Worm (Caenorhabditis elegans) whole organism, mixed stage, embryonic: ENCODE measurements around the gene math-37.
"Not testable (repeated sequence)": the region's sequence is repeated elsewhere in the genome, so short reads cannot be mapped to it uniquely, and the experiment has no call there.

Experiments used
- M03D4.4 ChIP-seq: sonication (generic microtip); optimal IDR thresholded peaks from 2 replicates; lab custom pipeline; 2017; ENCODE audit warnings: mild to moderate bottlenecking, missing genetic modification characterization, missing compliant biosample characterization
- bed-3 ChIP-seq: fragments of 200-800 bp; sonication (Bioruptor generic); optimal IDR thresholded peaks from 3 replicates; lab custom pipeline; 2018; ENCODE audit warnings: mild to moderate bottlenecking, missing genetic modification characterization, moderate library complexity, missing compliant biosample characterization
- blmp-1 ChIP-seq: fragments of 150-350 bp; optimal IDR thresholded peaks from 2 replicates; lab custom pipeline; 2014; ENCODE audit warnings: missing biosample characterization, missing genetic modification characterization
- ceh-39 ChIP-seq: fragments of 150-350 bp; optimal IDR thresholded peaks from 2 replicates; lab custom pipeline; 2014; ENCODE audit warnings: missing biosample characterization, missing genetic modification characterization
- ces-1 ChIP-seq: fragments of 150-350 bp; optimal IDR thresholded peaks from 2 replicates; lab custom pipeline; 2014; ENCODE audit warnings: missing biosample characterization, missing genetic modification reagents, missing genetic modification characterization
- cnd-1 ChIP-seq: fragments of 200-800 bp; sonication (Bioruptor generic); optimal IDR thresholded peaks from 2 replicates; lab custom pipeline; 2018; ENCODE audit warnings: mild to moderate bottlenecking, missing genetic modification characterization, missing compliant biosample characterization
- elt-1 ChIP-seq: sonication (generic microtip); optimal IDR thresholded peaks from 2 replicates; lab custom pipeline; 2017; ENCODE audit warnings: missing genetic modification characterization, mild to moderate bottlenecking, missing compliant biosample characterization, antibody characterized with exemption, moderate library complexity, borderline replicate concordance; ENCODE audit not compliant: insufficient read depth
- flh-1 ChIP-seq: fragments of 200-800 bp; sonication (Bioruptor generic); optimal IDR thresholded peaks from 2 replicates; lab custom pipeline; 2018; ENCODE audit warnings: mild to moderate bottlenecking, missing genetic modification characterization, moderate library complexity, missing compliant biosample characterization
- ham-2 ChIP-seq: fragments of 200-800 bp; sonication (Bioruptor generic); optimal IDR thresholded peaks from 2 replicates; lab custom pipeline; 2018; ENCODE audit warnings: mild to moderate bottlenecking, missing genetic modification characterization, missing compliant biosample characterization
- hlh-1 ChIP-seq: fragments of 150-350 bp; optimal IDR thresholded peaks from 2 replicates; lab custom pipeline; 2014; ENCODE audit warnings: missing biosample characterization, missing genetic modification reagents, missing genetic modification characterization
- lin-32 ChIP-seq: fragments of 200-800 bp; sonication (Bioruptor generic); optimal IDR thresholded peaks from 2 replicates; lab custom pipeline; 2018; ENCODE audit warnings: mild to moderate bottlenecking, missing genetic modification characterization, missing compliant biosample characterization
- lsy-2 ChIP-seq: fragments of 150-350 bp; optimal IDR thresholded peaks from 2 replicates; lab custom pipeline; 2014; ENCODE audit warnings: missing biosample characterization, missing genetic modification characterization
- mab-5 ChIP-seq: fragments of 150-350 bp; optimal IDR thresholded peaks from 2 replicates; lab custom pipeline; 2014; ENCODE audit warnings: missing biosample characterization, missing genetic modification characterization
- mep-1 ChIP-seq: fragments of 150-350 bp; optimal IDR thresholded peaks from 2 replicates; lab custom pipeline; 2017; ENCODE audit warnings: missing biosample characterization, missing genetic modification reagents, missing genetic modification characterization, inconsistent platforms
- mls-2 ChIP-seq: sonication (generic microtip); optimal IDR thresholded peaks from 2 replicates; lab custom pipeline; 2016; ENCODE audit warnings: mild to moderate bottlenecking, missing genetic modification characterization, moderate library complexity, missing compliant biosample characterization
- nhr-237 ChIP-seq: fragments of 150-350 bp; optimal IDR thresholded peaks from 2 replicates; lab custom pipeline; 2014; ENCODE audit warnings: missing biosample characterization, missing genetic modification characterization
- nhr-28 ChIP-seq: fragments of 150-350 bp; optimal IDR thresholded peaks from 2 replicates; lab custom pipeline; 2014; ENCODE audit warnings: missing biosample characterization, missing genetic modification characterization
- nhr-76 ChIP-seq: sonication (generic microtip); optimal IDR thresholded peaks from 2 replicates; lab custom pipeline; 2017; ENCODE audit warnings: missing biosample characterization, missing genetic modification characterization
- pha-4 ChIP-seq: fragments of 150-350 bp; optimal IDR thresholded peaks from 2 replicates; lab custom pipeline; 2018; ENCODE audit warnings: missing biosample characterization, missing genetic modification reagents, missing genetic modification characterization
- sem-2 ChIP-seq: fragments of 200-800 bp; sonication (Bioruptor generic); optimal IDR thresholded peaks from 2 replicates; lab custom pipeline; 2018; ENCODE audit warnings: mild to moderate bottlenecking, missing genetic modification characterization, missing compliant biosample characterization
- snpc-4 ChIP-seq: fragments of 150-350 bp; optimal IDR thresholded peaks from 2 replicates; lab custom pipeline; 2014; ENCODE audit warnings: missing biosample characterization, missing genetic modification characterization
- sptf-1 ChIP-seq: sonication (generic microtip); optimal IDR thresholded peaks from 2 replicates; lab custom pipeline; 2017; ENCODE audit warnings: mild to moderate bottlenecking, missing genetic modification characterization, moderate library complexity, missing compliant biosample characterization
- tbx-8 ChIP-seq: fragments of 200-800 bp; sonication (Bioruptor generic); optimal IDR thresholded peaks from 2 replicates; lab custom pipeline; 2018; ENCODE audit warnings: mild to moderate bottlenecking, missing genetic modification characterization, moderate library complexity, missing compliant biosample characterization
- unc-120 ChIP-seq: sonication (generic microtip); optimal IDR thresholded peaks from 2 replicates; lab custom pipeline; 2017; ENCODE audit warnings: missing genetic modification characterization, missing compliant biosample characterization; ENCODE audit not compliant: poor library complexity, severe bottlenecking
- unc-62 ChIP-seq: fragments of 150-350 bp; optimal IDR thresholded peaks from 2 replicates; lab custom pipeline; 2014; ENCODE audit warnings: missing biosample characterization, missing genetic modification reagents, missing genetic modification characterization
- zip-8 ChIP-seq: fragments of 150-350 bp; optimal IDR thresholded peaks from 2 replicates; lab custom pipeline; 2014; ENCODE audit warnings: missing biosample characterization, missing genetic modification characterization
- ztf-11 ChIP-seq: fragments of 150-350 bp; optimal IDR thresholded peaks from 2 replicates; lab custom pipeline; 2014; ENCODE audit warnings: missing biosample characterization, missing genetic modification characterization

Gene math-37

DNA sequence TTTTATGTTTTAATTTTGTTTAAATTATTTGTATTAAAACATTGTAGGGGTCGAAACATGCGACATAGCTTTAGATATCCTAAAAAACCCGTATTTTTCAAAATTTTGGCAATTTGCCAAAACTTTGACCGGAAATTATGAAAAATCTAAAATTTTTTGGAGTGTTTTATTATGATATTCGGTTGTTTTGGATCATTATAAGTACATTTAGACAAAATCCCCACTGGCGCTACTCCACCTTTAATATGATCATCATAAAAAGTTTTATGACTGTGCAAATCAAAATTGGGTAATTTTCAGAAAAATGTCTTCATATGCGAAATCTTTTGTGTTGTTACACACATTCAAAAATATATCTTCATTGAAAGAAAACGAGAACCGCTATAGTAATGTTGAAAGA, 31.7 kb upstream of the math-37 start, which contains the start of gene math-18:
math-18 (plus strand) TSS at position 301 of the 400 bp plus-strand sequence.
- TF ChIP-seq unc-62 (GFP tag; lab: Kevin White, UChicago); unc-120 (tag; lab: Kevin White, UChicago); snpc-4 (tag; lab: Kevin White, UChicago): not testable (repeated sequence)
- TF ChIP-seq, all 35 proteins: peak for 0; not testable (repeated sequence) for 35

DNA sequence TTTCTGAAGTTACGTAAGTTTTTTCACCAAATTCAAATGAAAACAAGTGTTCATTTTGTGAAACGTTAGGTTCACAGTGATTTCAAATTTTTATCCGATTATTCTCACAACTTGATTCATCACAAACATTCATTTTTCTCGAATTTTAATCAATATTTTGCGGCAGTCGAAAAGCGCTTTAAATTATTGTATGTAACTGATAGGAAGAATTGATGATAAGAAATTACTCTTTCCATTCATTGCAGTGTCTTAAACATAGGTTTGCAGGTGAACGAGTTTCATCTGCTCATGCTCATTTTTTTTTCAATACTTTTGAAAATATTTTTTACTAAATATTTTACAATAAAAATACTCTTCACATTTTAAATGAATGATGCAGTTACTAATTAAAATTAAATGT, 30.5 kb upstream of the math-37 start:
- no peak for TF ChIP-seq pha-4

DNA sequence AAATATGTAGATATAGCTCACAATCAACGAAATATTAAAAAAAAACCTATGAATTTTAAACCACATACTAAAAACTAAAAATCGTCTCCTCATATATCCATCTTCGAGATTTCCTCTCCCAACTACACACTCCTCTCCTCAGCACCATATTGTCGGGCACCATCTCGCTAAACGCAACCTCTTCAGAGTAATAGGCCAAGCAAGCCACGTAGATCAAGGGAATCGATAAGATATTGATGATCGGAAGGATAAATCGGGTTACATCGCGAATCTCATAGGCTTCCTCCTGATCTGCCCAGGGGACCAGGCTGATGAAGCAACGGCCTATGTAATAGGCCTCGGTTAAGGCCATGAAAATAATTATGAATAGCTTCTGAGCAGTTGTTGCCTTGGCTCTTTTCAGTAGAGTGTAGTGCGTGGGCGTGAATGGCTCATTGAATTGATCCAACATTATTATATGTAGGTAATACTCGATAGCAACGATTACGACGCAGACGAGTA, 28.5 kb upstream of the math-37 start, which contains the start of the genes C40A11.7 and C40A11.8:
C40A11.7 (minus strand) TSS at position 101 of the 501 bp plus-strand sequence.
C40A11.8 (minus strand) TSS at position 451 of the 501 bp plus-strand sequence.
- TF ChIP-seq elt-1 (tag; lab: Kevin White, UChicago) (peak; percentile 74), snpc-4 (tag; lab: Kevin White, UChicago) (no peak)

DNA sequence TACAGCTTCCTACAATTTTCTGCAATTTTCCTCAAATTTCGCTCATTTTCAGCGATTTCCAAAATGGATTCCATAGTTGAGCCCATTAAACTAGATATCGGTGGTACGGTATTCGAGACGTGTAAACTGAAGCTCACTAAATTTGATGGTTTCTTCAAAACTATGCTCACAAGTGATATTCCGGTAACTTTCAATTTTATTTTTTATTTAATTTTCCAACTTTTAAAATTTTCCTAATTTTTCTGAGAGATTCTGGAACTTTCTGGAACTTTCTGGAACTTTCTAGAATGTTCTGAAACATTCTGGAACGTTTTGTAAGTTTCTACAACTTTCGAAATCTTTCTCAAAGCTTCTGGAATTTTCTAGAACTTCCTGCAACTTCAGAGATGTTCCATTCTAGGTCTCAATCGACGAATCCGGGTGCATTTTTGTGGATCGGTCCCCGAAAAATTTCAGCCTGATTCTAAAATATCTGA, 24.9 kb upstream of the math-37 start, which contains the start of gene C40A11.2:
C40A11.2 (plus strand) TSS at position 51 of the 476 bp plus-strand sequence.
- TF ChIP-seq nhr-237 (tag; lab: Kevin White, UChicago) (no peak), lsy-2 (tag; lab: Kevin White, UChicago) (no peak), hlh-1 (tag; lab: Kevin White, UChicago) (no peak), M03D4.4 (no peak), zip-8 (tag; lab: Kevin White, UChicago) (no peak), ztf-11 (no peak), ham-2 (GFP tag; lab: Kevin White, UChicago) (no peak), lin-32 (GFP tag; lab: Kevin White, UChicago) (no peak), sptf-1 (tag; lab: Kevin White, UChicago) (no peak), flh-1 (GFP tag; lab: Kevin White, UChicago) (no peak), snpc-4 (tag; lab: Kevin White, UChicago) (no peak), nhr-76 (tag; lab: Kevin White, UChicago) (no peak), mep-1 (tag; lab: Kevin White, UChicago) (no peak), blmp-1 (tag; lab: Kevin White, UChicago) (no peak)

DNA sequence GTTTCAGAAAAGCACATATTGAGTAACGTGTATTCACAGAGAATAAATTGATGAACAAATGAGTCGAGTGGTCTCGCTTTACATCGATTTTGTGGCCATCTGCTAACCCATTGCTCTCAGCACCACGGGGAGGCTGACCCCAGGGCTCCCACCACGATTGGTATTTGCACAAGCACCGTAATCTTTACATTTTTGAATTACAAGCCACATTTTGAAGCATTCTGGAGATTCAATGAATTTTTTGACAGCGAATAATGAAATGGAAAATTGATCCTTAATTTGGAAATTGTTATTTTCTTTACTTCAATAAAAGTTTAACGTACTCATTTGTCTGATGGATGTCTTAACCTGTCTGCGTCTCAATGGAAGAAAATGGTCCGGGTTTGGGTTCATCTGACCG, 23.6 kb upstream of the math-37 start, which contains the start of gene C40A11.6:
C40A11.6 (minus strand) TSS at position 101 of the 400 bp plus-strand sequence.
- TF ChIP-seq bed-3 (GFP tag; lab: Kevin White, UChicago) (no peak), mep-1 (tag; lab: Kevin White, UChicago) (no peak), lsy-2 (tag; lab: Kevin White, UChicago) (no peak), sptf-1 (tag; lab: Kevin White, UChicago) (no peak), zip-8 (tag; lab: Kevin White, UChicago) (no peak), pha-4 (no peak), ces-1 (no peak), cnd-1 (tag; lab: Kevin White, UChicago) (peak; percentile 51), ztf-11 (no peak), mls-2 (no peak), snpc-4 (tag; lab: Kevin White, UChicago) (no peak), ceh-39 (tag; lab: Kevin White, UChicago) (peak; percentile 22), blmp-1 (tag; lab: Kevin White, UChicago) (no peak)

DNA sequence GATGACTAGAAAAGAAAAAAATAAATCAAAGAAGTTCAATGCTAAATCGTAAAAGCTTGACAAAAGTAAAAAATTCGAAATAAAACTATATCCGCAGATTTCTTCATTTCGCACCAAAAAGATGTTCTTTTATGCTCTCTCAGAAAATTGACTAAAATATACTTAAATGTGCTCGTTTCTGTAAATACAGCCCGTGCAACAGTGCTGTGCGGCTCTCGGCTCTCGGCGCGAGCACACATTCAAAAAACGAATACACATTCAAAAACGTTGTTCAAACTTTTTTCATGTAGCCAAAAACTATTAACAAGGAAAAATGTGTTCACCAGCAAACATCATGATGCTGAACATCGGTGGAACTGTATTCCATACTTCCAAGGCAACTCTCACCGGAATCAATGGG, 18.8 kb upstream of the math-37 start, which contains the start of gene C40A11.3:
C40A11.3 (plus strand) TSS at position 301 of the 400 bp plus-strand sequence.
- no peak for TF ChIP-seq mab-5 (tag; lab: Kevin White, UChicago)
- no peak for TF ChIP-seq ces-1
- TF ChIP-seq sem-2 (GFP tag; lab: Kevin White, UChicago) = no peak
- TF ChIP-seq flh-1 (GFP tag; lab: Kevin White, UChicago) = no peak
- TF ChIP-seq tbx-8 = no peak

DNA sequence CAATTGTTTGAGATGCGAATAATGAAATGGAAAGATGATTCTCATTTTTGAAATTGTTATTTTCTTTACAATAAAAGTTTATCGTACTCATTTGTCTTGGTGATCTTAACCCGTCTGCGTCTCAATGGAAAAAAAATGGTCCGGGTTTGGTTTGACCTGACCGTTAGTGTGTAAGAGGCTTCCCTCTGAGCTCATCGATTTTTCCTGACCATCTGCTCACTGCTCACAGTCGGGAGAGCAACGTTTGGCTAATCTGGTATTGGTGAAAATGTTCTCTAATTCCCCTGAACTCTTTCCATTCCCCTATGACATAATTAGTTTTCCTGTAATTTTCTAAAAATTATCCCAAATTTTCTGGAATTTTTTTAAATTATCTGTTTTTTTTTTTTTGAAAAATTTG, 16.9 kb upstream of the math-37 start:
- no peak for TF ChIP-seq ces-1
- TF ChIP-seq nhr-237 (tag; lab: Kevin White, UChicago) = no peak
- peak; percentile 2 for TF ChIP-seq lin-32 (GFP tag; lab: Kevin White, UChicago)
- TF ChIP-seq nhr-28 (tag; lab: Kevin White, UChicago) = no peak
- TF ChIP-seq nhr-76 (tag; lab: Kevin White, UChicago) = no peak
- no peak for TF ChIP-seq unc-120 (tag; lab: Kevin White, UChicago)
- peak; percentile 91 for TF ChIP-seq cnd-1 (tag; lab: Kevin White, UChicago)
